Fruit fly (Drosophila melanogaster) whole organism, pupa: ENCODE results near the gene SP.

Experiments
- CG10348 ChIP-seq: fragments of 200-800 bp; sonication (Bioruptor generic); IDR thresholded peaks from 2 replicates; pipeline ENCODE4 v1.3.6; 2022; ENCODE audit warnings: missing biosample characterization, missing genetic modification characterization
- CG12605 ChIP-seq: fragments of 200-800 bp; sonication (Bioruptor generic); IDR thresholded peaks from 2 replicates; pipeline ENCODE4 v1.3.6; 2022; ENCODE audit warnings: missing biosample characterization, missing genetic modification characterization
- CG13204 ChIP-seq: fragments of 200-800 bp; sonication (Bioruptor generic); optimal IDR thresholded peaks from 2 replicates; lab custom pipeline; 2018; ENCODE audit warnings: missing biosample characterization, mild to moderate bottlenecking, missing genetic modification characterization, moderate library complexity
- CG14655 ChIP-seq: fragments of 200-800 bp; sonication (Bioruptor generic); optimal IDR thresholded peaks from 3 replicates; lab custom pipeline; 2017; ENCODE audit warnings: mild to moderate bottlenecking, missing biosample characterization, missing genetic modification reagents, missing genetic modification characterization
- CG15710 ChIP-seq: fragments of 200-800 bp; sonication (Bioruptor generic); optimal IDR thresholded peaks from 2 replicates; lab custom pipeline; 2018; ENCODE audit warnings: missing biosample characterization, mild to moderate bottlenecking, missing genetic modification characterization, moderate library complexity
- CG17806 ChIP-seq: fragments of 200-800 bp; sonication (Bioruptor generic); optimal IDR thresholded peaks from 2 replicates; lab custom pipeline; 2018; ENCODE audit warnings: missing biosample characterization, mild to moderate bottlenecking, missing genetic modification characterization, moderate library complexity
- CG32121 ChIP-seq: fragments of 200-800 bp; sonication (Bioruptor generic); IDR thresholded peaks from 2 replicates; pipeline ENCODE4 v1.3.6; 2022; ENCODE audit warnings: missing biosample characterization, missing genetic modification characterization
- CG34367 ChIP-seq: fragments of 200-800 bp; sonication (Bioruptor generic); optimal IDR thresholded peaks from 2 replicates; lab custom pipeline; 2018; ENCODE audit warnings: missing biosample characterization, mild to moderate bottlenecking, missing genetic modification characterization
- CG4496 ChIP-seq: fragments of 200-800 bp; sonication (Bioruptor generic); IDR thresholded peaks from 3 replicates; pipeline ENCODE4 v1.3.6; 2022; ENCODE audit warnings: missing biosample characterization, missing genetic modification characterization
- CG8159 ChIP-seq: fragments of 200-800 bp; sonication (Bioruptor generic); optimal IDR thresholded peaks from 3 replicates; lab custom pipeline; 2018; ENCODE audit warnings: missing biosample characterization, mild to moderate bottlenecking, missing genetic modification characterization, moderate library complexity
- CG8301 ChIP-seq: fragments of 200-800 bp; sonication (Bioruptor generic); optimal IDR thresholded peaks from 2 replicates; lab custom pipeline; 2018; ENCODE audit warnings: missing biosample characterization, mild to moderate bottlenecking, missing genetic modification characterization
- D1 ChIP-seq: fragments of 200-800 bp; sonication (Bioruptor generic); optimal IDR thresholded peaks from 2 replicates; lab custom pipeline; 2018; ENCODE audit warnings: missing biosample characterization, mild to moderate bottlenecking, missing genetic modification characterization, moderate library complexity
- EcR ChIP-seq: fragments of 200-800 bp; sonication (Bioruptor generic); optimal IDR thresholded peaks from 3 replicates; lab custom pipeline; 2019; ENCODE audit warnings: missing biosample characterization, missing genetic modification characterization, mild to moderate bottlenecking, moderate library complexity, missing genetic modification reagents
- Ets98B ChIP-seq: fragments of 200-800 bp; sonication (Bioruptor generic); IDR thresholded peaks from 2 replicates; pipeline ENCODE4 v1.3.6; 2022; ENCODE audit warnings: missing biosample characterization, missing genetic modification characterization
- Pif1A ChIP-seq: fragments of 200-800 bp; sonication (Bioruptor generic); optimal IDR thresholded peaks from 3 replicates; lab custom pipeline; 2016; ENCODE audit warnings: missing biosample characterization, missing genetic modification characterization
- Pif1B ChIP-seq: fragments of 200-800 bp; sonication (Bioruptor generic); optimal IDR thresholded peaks from 3 replicates; lab custom pipeline; 2016; ENCODE audit warnings: missing biosample characterization, missing genetic modification characterization
- Snoo ChIP-seq: fragments of 200-800 bp; sonication (Bioruptor generic); optimal IDR thresholded peaks from 3 replicates; lab custom pipeline; 2017; ENCODE audit warnings: missing biosample characterization, mild to moderate bottlenecking, missing genetic modification characterization, inconsistent platforms
- fd96Ca ChIP-seq: fragments of 200-800 bp; sonication (Bioruptor generic); IDR thresholded peaks from 3 replicates; pipeline ENCODE4 v1.3.6; 2022; ENCODE audit warnings: missing biosample characterization, missing genetic modification characterization
- gl ChIP-seq: fragments of 200-800 bp; sonication (Bioruptor generic); optimal IDR thresholded peaks from 2 replicates; lab custom pipeline; 2018; ENCODE audit warnings: missing biosample characterization, mild to moderate bottlenecking, missing genetic modification characterization

SP gene

dm6 chr3L:13348733-13349132, 47.3 kb downstream of the SP start, which contains the start of gene CG17687:
TSS of gene CG17687 (plus strand) at chr3L:13349033.
- TF ChIP-seq CG4496 (GFP tag; lab: Robert Waterston, UW): no peak
- TF ChIP-seq CG12605 (GFP tag; lab: Robert Waterston, UW): no peak
- TF ChIP-seq gl (tag; lab: Kevin White, UChicago): no peak
- no peak for TF ChIP-seq Snoo
- TF ChIP-seq CG32121 (GFP tag; lab: Robert Waterston, UW): no peak
- no peak for TF ChIP-seq EcR (GFP tag; lab: Kevin White, UChicago)
- no peak for TF ChIP-seq CG13204 (GFP tag; lab: Kevin White, UChicago)
- TF ChIP-seq Pif1A (GFP tag; lab: Kevin White, UChicago): no peak
- TF ChIP-seq CG17806: no peak
- TF ChIP-seq CG10348 (GFP tag; lab: Robert Waterston, UW): no peak
- TF ChIP-seq Pif1B (GFP tag; lab: Kevin White, UChicago): no peak
- TF ChIP-seq fd96Ca: no peak
- TF ChIP-seq CG34367 (tag; lab: Kevin White, UChicago): no peak
- TF ChIP-seq CG15710: no peak
- TF ChIP-seq Ets98B (GFP tag; lab: Robert Waterston, UW): no peak
- no peak for TF ChIP-seq CG8301
- no peak for TF ChIP-seq D1 (tag; lab: Kevin White, UChicago)
- TF ChIP-seq CG14655: no peak
- no peak for TF ChIP-seq CG8159 (tag; lab: Kevin White, UChicago)
